Worm (Caenorhabditis elegans) whole organism, mixed stage, embryonic: ENCODE results near the gene zim-1.

Experiments
- cnd-1 ChIP-seq: fragments of 200-800 bp; sonication (Bioruptor generic); optimal IDR thresholded peaks from 2 replicates; lab custom pipeline; 2018; ENCODE audit warnings: mild to moderate bottlenecking, missing genetic modification characterization, missing compliant biosample characterization
- lin-13 ChIP-seq: fragments of 150-350 bp; optimal IDR thresholded peaks from 2 replicates; lab custom pipeline; 2014; ENCODE audit warnings: missing biosample characterization, missing genetic modification characterization
- lsy-2 ChIP-seq: fragments of 150-350 bp; optimal IDR thresholded peaks from 2 replicates; lab custom pipeline; 2014; ENCODE audit warnings: missing biosample characterization, missing genetic modification characterization
- mep-1 ChIP-seq: fragments of 150-350 bp; optimal IDR thresholded peaks from 2 replicates; lab custom pipeline; 2017; ENCODE audit warnings: missing biosample characterization, missing genetic modification reagents, missing genetic modification characterization, inconsistent platforms
- unc-62 ChIP-seq: fragments of 150-350 bp; optimal IDR thresholded peaks from 2 replicates; lab custom pipeline; 2014; ENCODE audit warnings: missing biosample characterization, missing genetic modification reagents, missing genetic modification characterization

DNA sequence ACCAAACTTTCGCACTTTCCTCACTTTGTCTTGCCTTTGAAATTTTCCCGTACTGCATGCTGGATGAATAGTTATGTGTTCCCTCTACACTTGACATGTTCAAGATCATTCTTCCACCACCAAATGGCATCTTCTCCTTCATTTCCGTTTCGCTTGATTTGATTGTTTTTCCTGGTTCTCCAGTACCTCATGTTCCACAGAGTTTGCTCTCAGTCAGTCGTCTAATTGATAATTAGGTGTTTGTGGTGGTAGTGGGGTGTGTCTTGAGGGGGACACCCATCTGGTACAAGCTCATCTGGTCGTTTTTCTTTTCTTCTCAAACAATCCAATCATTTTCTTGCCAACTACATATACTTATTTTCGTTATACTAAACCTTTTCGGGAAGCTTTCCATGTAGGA, 24.1 kb downstream of the zim-1 start:
- TF ChIP-seq unc-62 (GFP tag; lab: Kevin White, UChicago) (no peak), lsy-2 (tag; lab: Kevin White, UChicago) (no peak), mep-1 (tag; lab: Kevin White, UChicago) (no peak), lin-13 (tag; lab: Kevin White, UChicago) (no peak), cnd-1 (tag; lab: Kevin White, UChicago) (no peak)
